Fruit fly (Drosophila melanogaster): Measurements from ENCODE around the gene Femcoat.

Femcoat gene

dm6 chrX:4242726-4243125, at the start of gene Femcoat:
TSS of gene Femcoat (minus strand) at chrX:4242826.
- TF ChIP-seq Myc (optimal IDR thresholded peaks at IDR 0.05) (no peak), insv (optimal IDR thresholded peaks at IDR 0.05) (no peak), ttk (optimal IDR thresholded peaks at IDR 0.05) (no peak), Sin3A (optimal IDR thresholded peaks at IDR 0.05) (no peak), psq (optimal IDR thresholded peaks at IDR 0.05) (no peak), h (optimal IDR thresholded peaks at IDR 0.05) (no peak)

dm6 chrX:4280769-4281168, 38.1 kb upstream of the Femcoat start:
- TF ChIP-seq Sin3A (optimal IDR thresholded peaks at IDR 0.05), result no peak
- TF ChIP-seq h (optimal IDR thresholded peaks at IDR 0.05), result no peak
- TF ChIP-seq psq (optimal IDR thresholded peaks at IDR 0.05), result no peak
- TF ChIP-seq ttk (optimal IDR thresholded peaks at IDR 0.05), result no peak
- no peak for TF ChIP-seq insv (optimal IDR thresholded peaks at IDR 0.05)
- TF ChIP-seq Myc (optimal IDR thresholded peaks at IDR 0.05), result no peak

- TF ChIP-seq psq (optimal IDR thresholded peaks at IDR 0.05) (no peak), h (optimal IDR thresholded peaks at IDR 0.05) (no peak), Myc (optimal IDR thresholded peaks at IDR 0.05) (no peak), Sin3A (optimal IDR thresholded peaks at IDR 0.05) (no peak), insv (optimal IDR thresholded peaks at IDR 0.05) (no peak), ttk (optimal IDR thresholded peaks at IDR 0.05) (no peak)
Measured at dm6 chrX:4277861-4278260, 35.2 kb upstream of the Femcoat start, which contains the start of gene CG15578. TSS of gene CG15578 (minus strand) at chrX:4277961.

- TF ChIP-seq Sin3A (optimal IDR thresholded peaks at IDR 0.05) (no peak), insv (optimal IDR thresholded peaks at IDR 0.05) (no peak), Myc (optimal IDR thresholded peaks at IDR 0.05) (no peak), psq (optimal IDR thresholded peaks at IDR 0.05) (no peak)
Measured at dm6 chrX:4276900-4277299, 34.3 kb upstream of the Femcoat start, which contains the start of gene CG15577. TSS of gene CG15577 (minus strand) at chrX:4277000.

- TF ChIP-seq ttk (optimal IDR thresholded peaks at IDR 0.05), result no peak
- no peak for TF ChIP-seq Sin3A (optimal IDR thresholded peaks at IDR 0.05)
- no peak for TF ChIP-seq psq (optimal IDR thresholded peaks at IDR 0.05)
- no peak for TF ChIP-seq insv (optimal IDR thresholded peaks at IDR 0.05)
- no peak for TF ChIP-seq h (optimal IDR thresholded peaks at IDR 0.05)
- TF ChIP-seq Myc (optimal IDR thresholded peaks at IDR 0.05), result no peak
Measured at dm6 chrX:4273499-4273898, 30.9 kb upstream of the Femcoat start.

dm6 chrX:4268401-4268800, 25.8 kb upstream of the Femcoat start, which contains the start of gene CG15572:
TSS of gene CG15572 (plus strand) at chrX:4268701.
- TF ChIP-seq h (optimal IDR thresholded peaks at IDR 0.05) (no peak), Sin3A (optimal IDR thresholded peaks at IDR 0.05) (no peak)

- no peak for TF ChIP-seq insv (optimal IDR thresholded peaks at IDR 0.05)
- TF ChIP-seq ttk (optimal IDR thresholded peaks at IDR 0.05), result no peak
- no peak for TF ChIP-seq Sin3A (optimal IDR thresholded peaks at IDR 0.05)
- TF ChIP-seq h (optimal IDR thresholded peaks at IDR 0.05), result no peak
- no peak for TF ChIP-seq psq (optimal IDR thresholded peaks at IDR 0.05)
- TF ChIP-seq Myc (optimal IDR thresholded peaks at IDR 0.05), result no peak
Measured at dm6 chrX:4265797-4266196, 23.2 kb upstream of the Femcoat start, which contains the start of gene CG12691. TSS of gene CG12691 (plus strand) at chrX:4266097.

- TF ChIP-seq psq (optimal IDR thresholded peaks at IDR 0.05) (no peak), Sin3A (optimal IDR thresholded peaks at IDR 0.05) (no peak), insv (optimal IDR thresholded peaks at IDR 0.05) (no peak), ttk (optimal IDR thresholded peaks at IDR 0.05) (no peak), h (optimal IDR thresholded peaks at IDR 0.05) (no peak), Myc (optimal IDR thresholded peaks at IDR 0.05) (no peak)
Measured at dm6 chrX:4265327-4265726, 22.7 kb upstream of the Femcoat start.

dm6 chrX:4264319-4264718, 21.7 kb upstream of the Femcoat start:
- TF ChIP-seq psq (optimal IDR thresholded peaks at IDR 0.05) (no peak), Sin3A (optimal IDR thresholded peaks at IDR 0.05) (no peak), h (optimal IDR thresholded peaks at IDR 0.05) (no peak), ttk (optimal IDR thresholded peaks at IDR 0.05) (no peak), insv (optimal IDR thresholded peaks at IDR 0.05) (no peak), Myc (optimal IDR thresholded peaks at IDR 0.05) (no peak)

- no peak for TF ChIP-seq Sin3A (optimal IDR thresholded peaks at IDR 0.05)
- no peak for TF ChIP-seq psq (optimal IDR thresholded peaks at IDR 0.05)
- no peak for TF ChIP-seq h (optimal IDR thresholded peaks at IDR 0.05)
- TF ChIP-seq Myc (optimal IDR thresholded peaks at IDR 0.05), result no peak
- TF ChIP-seq insv (optimal IDR thresholded peaks at IDR 0.05), result no peak
- no peak for TF ChIP-seq ttk (optimal IDR thresholded peaks at IDR 0.05)
Measured at dm6 chrX:4262661-4263060, 20.0 kb upstream of the Femcoat start.

dm6 chrX:4252690-4253089, 10.1 kb upstream of the Femcoat start, which contains the start of gene CG15576:
TSS of gene CG15576 (minus strand) at chrX:4252790.
- TF ChIP-seq Myc (optimal IDR thresholded peaks at IDR 0.05) (no peak), h (optimal IDR thresholded peaks at IDR 0.05) (no peak), psq (optimal IDR thresholded peaks at IDR 0.05) (no peak), ttk (optimal IDR thresholded peaks at IDR 0.05) (no peak), Sin3A (optimal IDR thresholded peaks at IDR 0.05) (no peak)

- TF ChIP-seq Myc (optimal IDR thresholded peaks at IDR 0.05) (no peak), insv (optimal IDR thresholded peaks at IDR 0.05) (no peak), Sin3A (optimal IDR thresholded peaks at IDR 0.05) (no peak), psq (optimal IDR thresholded peaks at IDR 0.05) (no peak), h (optimal IDR thresholded peaks at IDR 0.05) (no peak), ttk (optimal IDR thresholded peaks at IDR 0.05) (no peak)
Measured at dm6 chrX:4248077-4248476, 5.5 kb upstream of the Femcoat start, which contains the start of gene CG43135. TSS of gene CG43135 (plus strand) at chrX:4248377.

- TF ChIP-seq h (optimal IDR thresholded peaks at IDR 0.05), result no peak
- TF ChIP-seq Myc (optimal IDR thresholded peaks at IDR 0.05), result no peak
- TF ChIP-seq ttk (optimal IDR thresholded peaks at IDR 0.05), result no peak
- no peak for TF ChIP-seq insv (optimal IDR thresholded peaks at IDR 0.05)
- no peak for TF ChIP-seq psq (optimal IDR thresholded peaks at IDR 0.05)
- no peak for TF ChIP-seq Sin3A (optimal IDR thresholded peaks at IDR 0.05)
Measured at dm6 chrX:4247013-4247412, 4.4 kb upstream of the Femcoat start, which contains the start of gene CG43134. TSS of gene CG43134 (plus strand) at chrX:4247313.
